Worm (Caenorhabditis elegans) whole organism, L2 larva: Measurements from ENCODE around the gene C06B3.6.

Source experiments
- C34F6.9 ChIP-seq: fragments of 150-350 bp; optimal IDR thresholded peaks from 2 replicates; lab custom pipeline; 2014; ENCODE audit warnings: missing biosample characterization, missing genetic modification characterization
- aly-2 ChIP-seq: fragments of 150-350 bp; optimal IDR thresholded peaks from 2 replicates; lab custom pipeline; 2014; ENCODE audit warnings: missing biosample characterization, missing genetic modification characterization
- ama-1 ChIP-seq: fragments of 150-350 bp; optimal IDR thresholded peaks from 2 replicates; lab custom pipeline; 2018; ENCODE audit warnings: inconsistent platforms
- blmp-1 ChIP-seq: sonication (generic microtip); optimal IDR thresholded peaks from 2 replicates; lab custom pipeline; 2017; ENCODE audit warnings: missing genetic modification characterization, mild to moderate bottlenecking, missing compliant biosample characterization, antibody characterized with exemption, moderate library complexity; ENCODE audit not compliant: insufficient read depth
- ceh-82 ChIP-seq: fragments of 150-350 bp; optimal IDR thresholded peaks from 2 replicates; lab custom pipeline; 2014; ENCODE audit warnings: missing biosample characterization, missing genetic modification characterization
- lin-11 ChIP-seq: fragments of 150-350 bp; sonication (generic microtip); optimal IDR thresholded peaks from 2 replicates; lab custom pipeline; 2014; ENCODE audit warnings: missing biosample characterization, missing genetic modification characterization, inconsistent platforms, mixed read lengths
- lin-13 ChIP-seq: fragments of 150-350 bp; optimal IDR thresholded peaks from 2 replicates; lab custom pipeline; 2014; ENCODE audit warnings: missing biosample characterization, missing genetic modification reagents, missing genetic modification characterization
- mdl-1 ChIP-seq, 2 experiments: fragments of 150-350 bp in 1 of 2; sonication (generic microtip) in 1 of 2; optimal IDR thresholded peaks; 2 replicates each; lab custom pipeline; 2017; ENCODE audit warnings: missing biosample characterization in 2 of 2, missing genetic modification characterization in 2 of 2
- nhr-77 ChIP-seq: fragments of 150-350 bp; optimal IDR thresholded peaks from 2 replicates; lab custom pipeline; 2014; ENCODE audit warnings: missing biosample characterization, missing genetic modification characterization

DNA sequence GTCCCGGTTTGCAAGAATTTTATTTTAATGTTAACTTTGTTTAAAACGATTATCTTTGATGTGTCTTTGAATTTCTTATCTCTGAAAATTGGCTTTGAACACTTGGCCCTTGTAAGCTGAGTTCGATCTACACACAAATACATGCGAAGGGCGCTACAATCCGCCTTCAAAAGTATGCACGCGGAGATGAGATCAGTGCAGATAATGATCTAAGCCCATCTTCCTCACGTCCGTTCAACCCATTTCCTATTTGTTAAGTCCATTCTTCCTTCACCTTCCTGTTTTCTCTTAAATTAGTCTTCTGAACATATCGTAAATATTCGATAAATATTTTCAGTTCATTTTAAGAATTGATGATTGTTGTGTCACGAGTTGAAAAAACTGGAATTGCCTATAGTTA lies 42.4 kb downstream of the C06B3.6 start, which contains the start of gene nhr-175:
- TF ChIP-seq nhr-77 (tag; lab: Kevin White, UChicago) (no peak), mdl-1 (tag; optimal IDR thresholded peaks at IDR 0.05; lab: Kevin White, UChicago) (no peak), C34F6.9 (no peak), aly-2 (tag; lab: Kevin White, UChicago) (no peak), blmp-1 (no peak), lin-11 (no peak), lin-13 (GFP tag; lab: Kevin White, UChicago) (no peak), ceh-82 (tag; lab: Kevin White, UChicago) (no peak), ama-1 (lab: Kevin White, UChicago) (no peak)
